Fruit fly (Drosophila melanogaster) whole organism, embryonic: ENCODE data around the gene Rab40.
A peak's percentile ranks its signal among the peaks of the same experiment; 100 is the strongest.

Experiments used
- ATbp ChIP-seq: fragments of 200-800 bp; sonication (Bioruptor generic); optimal IDR thresholded peaks from 2 replicates; lab custom pipeline; 2017; ENCODE audit warnings: missing biosample characterization, mild to moderate bottlenecking, missing genetic modification characterization, missing genetic modification reagents
- B-H1 ChIP-seq: fragments of 200-800 bp; sonication (Bioruptor generic); IDR thresholded peaks from 3 replicates; pipeline ENCODE4 v1.3.6; 2022; ENCODE audit warnings: missing biosample characterization, missing genetic modification characterization
- BtbVII ChIP-seq: fragments of 200-800 bp; sonication (Bioruptor generic); optimal IDR thresholded peaks from 3 replicates; lab custom pipeline; 2017; ENCODE audit warnings: missing biosample characterization, mild to moderate bottlenecking, missing genetic modification characterization
- CG10267 ChIP-seq: fragments of 200-800 bp; sonication (Bioruptor generic); optimal IDR thresholded peaks from 2 replicates; lab custom pipeline; 2018; ENCODE audit warnings: missing biosample characterization, mild to moderate bottlenecking, missing genetic modification characterization, moderate library complexity
- CG12219 ChIP-seq: fragments of 200-800 bp; sonication (Bioruptor generic); optimal IDR thresholded peaks from 3 replicates; lab custom pipeline; 2018; ENCODE audit warnings: missing biosample characterization, mild to moderate bottlenecking, missing genetic modification characterization
- CG14050 ChIP-seq: fragments of 200-800 bp; sonication (Bioruptor generic); IDR thresholded peaks from 3 replicates; pipeline ENCODE4 v1.3.6; 2022; ENCODE audit warnings: missing biosample characterization, missing genetic modification characterization
- CG15514 ChIP-seq: fragments of 200-800 bp; sonication (Bioruptor generic); optimal IDR thresholded peaks from 3 replicates; lab custom pipeline; 2017; ENCODE audit warnings: missing biosample characterization, missing genetic modification characterization, mild to moderate bottlenecking, moderate library complexity, missing genetic modification reagents
- CG16815 ChIP-seq: fragments of 200-800 bp; sonication (Bioruptor generic); optimal IDR thresholded peaks from 3 replicates; lab custom pipeline; 2017; ENCODE audit warnings: missing biosample characterization, mild to moderate bottlenecking, missing genetic modification characterization
- CG16863 ChIP-seq: fragments of 200-800 bp; sonication (Bioruptor generic); optimal IDR thresholded peaks from 3 replicates; lab custom pipeline; 2016; ENCODE audit warnings: missing biosample characterization, missing genetic modification characterization
- CG17385 ChIP-seq: fragments of 200-800 bp; sonication (Bioruptor generic); optimal IDR thresholded peaks from 3 replicates; lab custom pipeline; 2018; ENCODE audit warnings: missing biosample characterization, mild to moderate bottlenecking, missing genetic modification characterization
- CG2129 ChIP-seq: fragments of 200-800 bp; sonication (Bioruptor generic); IDR thresholded peaks from 2 replicates; pipeline ENCODE4 v1.3.6; 2022; ENCODE audit warnings: missing biosample characterization, missing genetic modification characterization; ENCODE audit not compliant: partially characterized antibody
- CG30431 ChIP-seq: fragments of 200-800 bp; sonication (Bioruptor generic); optimal IDR thresholded peaks from 2 replicates; lab custom pipeline; 2017; ENCODE audit warnings: missing biosample characterization, missing genetic modification characterization
- CG32767 ChIP-seq: fragments of 200-800 bp; sonication (Bioruptor generic); IDR thresholded peaks from 2 replicates; pipeline ENCODE4 v1.3.6; 2022; ENCODE audit warnings: missing biosample characterization, missing genetic modification characterization
- CG3281 ChIP-seq: fragments of 200-800 bp; sonication (Bioruptor generic); optimal IDR thresholded peaks from 3 replicates; lab custom pipeline; 2017; ENCODE audit warnings: missing biosample characterization, mild to moderate bottlenecking, missing genetic modification characterization
- CG6791 ChIP-seq: fragments of 200-800 bp; sonication (Bioruptor generic); IDR thresholded peaks from 3 replicates; pipeline ENCODE4 v1.3.6; 2022; ENCODE audit warnings: missing biosample characterization, missing genetic modification characterization; ENCODE audit not compliant: partially characterized antibody
- CG6854 ChIP-seq: fragments of 200-800 bp; sonication (Bioruptor generic); optimal IDR thresholded peaks from 3 replicates; lab custom pipeline; 2017; ENCODE audit warnings: missing biosample characterization, mild to moderate bottlenecking, missing genetic modification characterization
- CG8281 ChIP-seq: fragments of 200-800 bp; sonication (Bioruptor generic); optimal IDR thresholded peaks from 2 replicates; lab custom pipeline; 2018; ENCODE audit warnings: missing biosample characterization, mild to moderate bottlenecking, missing genetic modification characterization, moderate library complexity
- CG9437 ChIP-seq: fragments of 200-800 bp; sonication (Bioruptor generic); optimal IDR thresholded peaks from 2 replicates; lab custom pipeline; 2018; ENCODE audit warnings: missing biosample characterization, mild to moderate bottlenecking, missing genetic modification characterization
- D19B ChIP-seq: fragments of 200-800 bp; sonication (Bioruptor generic); optimal IDR thresholded peaks from 2 replicates; lab custom pipeline; 2017; ENCODE audit warnings: missing biosample characterization, mild to moderate bottlenecking, missing genetic modification characterization
- Drgx ChIP-seq: fragments of 200-800 bp; sonication (Bioruptor generic); IDR thresholded peaks from 2 replicates; pipeline ENCODE4 v1.3.6; 2022; ENCODE audit warnings: missing biosample characterization, missing genetic modification characterization
- E2f1 ChIP-seq: fragments of 200-800 bp; sonication (Bioruptor generic); IDR thresholded peaks from 2 replicates; pipeline ENCODE4 v1.3.6; 2022; ENCODE audit warnings: missing biosample characterization, missing genetic modification characterization
- HLHmδ ChIP-seq: fragments of 200-800 bp; sonication (Bioruptor generic); optimal IDR thresholded peaks from 2 replicates; lab custom pipeline; 2018; ENCODE audit warnings: missing biosample characterization, mild to moderate bottlenecking, missing genetic modification characterization, moderate library complexity
- NC2β ChIP-seq: fragments of 200-800 bp; sonication (Bioruptor generic); optimal IDR thresholded peaks from 2 replicates; lab custom pipeline; 2016; ENCODE audit warnings: missing biosample characterization, missing genetic modification characterization
- Nf-YB ChIP-seq: fragments of 200-800 bp; sonication (Bioruptor generic); optimal IDR thresholded peaks from 3 replicates; lab custom pipeline; 2019; ENCODE audit warnings: missing biosample characterization, mild to moderate bottlenecking, missing genetic modification characterization, moderate library complexity
- PHDP ChIP-seq: fragments of 200-800 bp; sonication (Bioruptor generic); optimal IDR thresholded peaks from 3 replicates; lab custom pipeline; 2018; ENCODE audit warnings: missing biosample characterization, mild to moderate bottlenecking, missing genetic modification characterization, moderate library complexity
- Spps ChIP-seq: fragments of 200-800 bp; sonication (Bioruptor generic); optimal IDR thresholded peaks from 2 replicates; lab custom pipeline; 2018; ENCODE audit warnings: missing biosample characterization, mild to moderate bottlenecking, missing genetic modification characterization
- Sry-δ ChIP-seq: fragments of 200-800 bp; sonication (Bioruptor generic); optimal IDR thresholded peaks from 2 replicates; lab custom pipeline; 2016; ENCODE audit warnings: missing biosample characterization, missing genetic modification characterization
- caup ChIP-seq: fragments of 200-800 bp; sonication (Bioruptor generic); optimal IDR thresholded peaks from 3 replicates; lab custom pipeline; 2017; ENCODE audit warnings: missing biosample characterization, mild to moderate bottlenecking, missing genetic modification characterization, moderate library complexity; ENCODE audit not compliant: severe bottlenecking
- chn ChIP-seq: fragments of 200-800 bp; sonication (Bioruptor generic); optimal IDR thresholded peaks from 2 replicates; lab custom pipeline; 2016; ENCODE audit warnings: missing biosample characterization, missing genetic modification characterization
- crc ChIP-seq: fragments of 200-800 bp; sonication (Bioruptor generic); optimal IDR thresholded peaks from 2 replicates; lab custom pipeline; 2016; ENCODE audit warnings: missing biosample characterization, missing genetic modification characterization
- dmrt11E ChIP-seq: fragments of 200-800 bp; sonication (Bioruptor generic); optimal IDR thresholded peaks from 3 replicates; lab custom pipeline; 2018; ENCODE audit warnings: missing biosample characterization, mild to moderate bottlenecking, missing genetic modification characterization, moderate library complexity
- emc ChIP-seq: fragments of 200-800 bp; sonication (Bioruptor generic); optimal IDR thresholded peaks from 2 replicates; lab custom pipeline; 2016; ENCODE audit warnings: missing biosample characterization, missing genetic modification characterization
- esg ChIP-seq: fragments of 200-800 bp; sonication (Bioruptor generic); conservative IDR thresholded peaks from 2 replicates; pipeline ENCODE4 v1.3.6; 2022; ENCODE audit warnings: missing biosample characterization, missing genetic modification characterization
- eve ChIP-seq, 2 experiments: fragments of >200 bp; optimal IDR thresholded peaks; 2 replicates each; lab custom pipeline; 2017; ENCODE audit warnings: missing biosample characterization in 2 of 2, missing genetic modification characterization in 2 of 2
- fd64A ChIP-seq: fragments of 200-800 bp; sonication (Bioruptor generic); optimal IDR thresholded peaks from 3 replicates; lab custom pipeline; 2018; ENCODE audit warnings: missing biosample characterization, mild to moderate bottlenecking, missing genetic modification characterization
- ftz-f1 ChIP-seq: fragments of 200-800 bp; sonication (Bioruptor generic); optimal IDR thresholded peaks from 2 replicates; lab custom pipeline; 2016; ENCODE audit warnings: missing biosample characterization, missing genetic modification characterization
- h ChIP-seq: fragments of >200 bp; optimal IDR thresholded peaks from 2 replicates; lab custom pipeline; 2017
- inv ChIP-seq: fragments of 200-800 bp; sonication (Bioruptor generic); IDR thresholded peaks from 2 replicates; pipeline ENCODE4 v1.3.6; 2022; ENCODE audit warnings: missing biosample characterization, missing genetic modification characterization; ENCODE audit not compliant: partially characterized antibody
- luna ChIP-seq: fragments of 200-800 bp; sonication (Bioruptor generic); optimal IDR thresholded peaks from 2 replicates; lab custom pipeline; 2016; ENCODE audit warnings: missing biosample characterization, missing genetic modification characterization
- nau ChIP-seq: fragments of 200-800 bp; sonication (Bioruptor generic); optimal IDR thresholded peaks from 3 replicates; lab custom pipeline; 2017; ENCODE audit warnings: missing biosample characterization, mild to moderate bottlenecking, missing genetic modification characterization, missing genetic modification reagents
- nom ChIP-seq: fragments of 200-800 bp; sonication (Bioruptor generic); optimal IDR thresholded peaks from 2 replicates; lab custom pipeline; 2017; ENCODE audit warnings: missing biosample characterization, missing genetic modification characterization, mild to moderate bottlenecking, moderate library complexity, missing genetic modification reagents
- org-1 ChIP-seq: fragments of 200-800 bp; sonication (Bioruptor generic); optimal IDR thresholded peaks from 2 replicates; lab custom pipeline; 2017; ENCODE audit warnings: missing biosample characterization, missing genetic modification characterization
- p53 ChIP-seq: fragments of 200-800 bp; sonication (Bioruptor generic); optimal IDR thresholded peaks from 2 replicates; lab custom pipeline; 2016; ENCODE audit warnings: missing biosample characterization, missing genetic modification characterization
- pnt ChIP-seq: fragments of 200-800 bp; sonication (Bioruptor generic); optimal IDR thresholded peaks from 3 replicates; lab custom pipeline; 2016; ENCODE audit warnings: missing biosample characterization, missing genetic modification characterization
- rib ChIP-seq: fragments of 200-800 bp; sonication (Bioruptor generic); IDR thresholded peaks from 2 replicates; pipeline ENCODE4 v1.3.6; 2022; ENCODE audit warnings: missing biosample characterization, missing genetic modification characterization
- ro ChIP-seq: fragments of 200-800 bp; sonication (Bioruptor generic); IDR thresholded peaks from 2 replicates; pipeline ENCODE4 v1.3.6; 2022; ENCODE audit warnings: missing biosample characterization, missing genetic modification characterization
- row ChIP-seq: fragments of 200-800 bp; sonication (Bioruptor generic); IDR thresholded peaks from 3 replicates; pipeline ENCODE4 v1.3.6; 2022; ENCODE audit warnings: missing biosample characterization, missing genetic modification characterization
- sim ChIP-seq: fragments of 200-800 bp; sonication (Bioruptor generic); IDR thresholded peaks from 2 replicates; pipeline ENCODE4 v1.3.6; 2022; ENCODE audit warnings: missing biosample characterization, missing genetic modification characterization

Gene Rab40

DNA sequence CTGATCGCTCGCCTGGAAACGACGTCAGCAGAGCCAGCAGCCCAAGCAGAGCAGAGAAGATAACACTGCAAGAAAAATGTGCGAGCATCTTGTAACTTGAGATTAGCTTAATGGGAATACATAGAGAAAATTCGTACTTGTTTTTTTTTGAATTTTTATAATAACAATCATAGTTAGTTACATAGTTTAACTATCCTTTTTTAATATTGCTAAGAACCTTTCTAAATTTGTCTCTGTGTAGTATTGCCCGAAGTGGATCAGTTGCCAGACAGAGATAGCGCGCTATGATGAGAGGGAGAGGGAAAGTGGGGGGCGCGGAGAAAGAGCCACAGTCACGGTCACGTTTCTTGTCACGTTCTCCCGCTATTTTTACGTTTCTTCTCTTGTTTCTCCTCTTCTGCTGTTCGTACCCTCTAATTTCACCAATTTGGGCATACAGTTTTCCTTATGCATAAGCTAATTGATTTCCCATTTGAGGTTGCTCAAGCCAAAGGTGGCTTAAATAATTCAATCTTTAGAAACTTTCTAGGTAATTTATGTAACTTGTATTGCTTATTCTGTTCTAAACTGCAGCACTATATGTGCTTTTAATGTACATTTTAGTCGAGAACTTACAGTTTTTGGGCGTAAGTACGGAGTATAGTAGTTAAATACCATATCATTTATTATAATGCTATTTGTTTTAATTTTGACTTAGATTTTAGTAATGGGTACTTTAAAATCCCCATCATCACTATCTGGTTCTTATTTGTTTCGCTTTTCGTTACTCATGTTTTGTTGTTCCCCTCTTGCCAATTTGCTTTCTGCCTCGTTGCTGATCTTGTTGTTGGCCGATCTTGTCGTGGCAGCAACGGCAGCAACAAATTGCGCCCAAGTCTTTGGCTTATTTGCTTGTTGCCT, 48.1 kb upstream of the Rab40 start (continued):
- TF ChIP-seq CG2129 (GFP tag; lab: Robert Waterston, UW), result no peak
- peak; percentile 70 for TF ChIP-seq org-1 (GFP tag; lab: Kevin White, UChicago)
- TF ChIP-seq CG16815 (GFP tag; lab: Kevin White, UChicago), result peak; percentile 74
- TF ChIP-seq Drgx (GFP tag; lab: Robert Waterston, UW), result peak; percentile 87
- TF ChIP-seq pnt (GFP tag; lab: Kevin White, UChicago), result peak; percentile 74
- peak; percentile 59 for TF ChIP-seq fd64A (GFP tag; lab: Kevin White, UChicago)
- TF ChIP-seq caup (GFP tag; lab: Kevin White, UChicago), result peak; percentile 60
- peak; percentile 75 for TF ChIP-seq CG16863
- TF ChIP-seq row (GFP tag; lab: Robert Waterston, UW), result peak; percentile 85
- TF ChIP-seq ATbp (GFP tag; lab: Kevin White, UChicago), result peak; percentile 74
- TF ChIP-seq rib, result no peak
- peak; percentile 62 for TF ChIP-seq D19B (GFP tag; lab: Kevin White, UChicago)
- TF ChIP-seq nom, result peak; percentile 51
- TF ChIP-seq CG8281, result peak; percentile 51
- TF ChIP-seq CG30431 (GFP tag; lab: Kevin White, UChicago), result peak; percentile 55
- peak; percentile 52; the same call in 1 of the 2 replicates for TF ChIP-seq E2f1 (GFP tag; lab: Robert Waterston, UW)
- peak; percentile 25 for TF ChIP-seq nau (GFP tag; lab: Kevin White, UChicago)
- TF ChIP-seq Nf-YB, result peak; percentile 48
- TF ChIP-seq h (lab: Kevin White, UChicago), result no peak
- no peak for TF ChIP-seq ro
- peak; percentile 70 for TF ChIP-seq CG17385
- peak; percentile 79 for TF ChIP-seq chn (GFP tag; lab: Kevin White, UChicago)
- peak; percentile 27 for TF ChIP-seq emc (GFP tag; lab: Kevin White, UChicago)
- TF ChIP-seq NC2β (GFP tag; lab: Kevin White, UChicago), result peak; percentile 71
- peak; percentile 53; the same call in 2 of the 3 replicates for TF ChIP-seq CG14050
- no peak for TF ChIP-seq luna (GFP tag; lab: Kevin White, UChicago)
- TF ChIP-seq dmrt11E (tag; lab: Kevin White, UChicago), result peak; percentile 89
- TF ChIP-seq CG10267 (tag; lab: Kevin White, UChicago), result peak; percentile 82
- peak; percentile 38 for TF ChIP-seq Sry-δ
- TF ChIP-seq HLHmδ (GFP tag; lab: Kevin White, UChicago), result no peak
- TF ChIP-seq p53, result no peak
- peak; percentile 28; the same call in 1 of the 3 replicates for TF ChIP-seq B-H1
- TF ChIP-seq PHDP, result peak; percentile 84
- TF ChIP-seq CG9437, result peak; percentile 50
- TF ChIP-seq esg (GFP tag; lab: Robert Waterston, UW), result peak; percentile 64
- peak; percentile 70 for TF ChIP-seq CG32767
- TF ChIP-seq CG15514 (GFP tag; lab: Kevin White, UChicago), result peak; percentile 34
- TF ChIP-seq CG12219 (GFP tag; lab: Kevin White, UChicago), result peak; percentile 65
- no peak for TF ChIP-seq crc (GFP tag; lab: Kevin White, UChicago)
- TF ChIP-seq CG6791 (GFP tag; lab: Robert Waterston, UW), result no peak
- peak; percentile 58; the same call in 1 of the 2 replicates for TF ChIP-seq sim
- TF ChIP-seq inv, result no peak
- no peak for TF ChIP-seq CG6854
- no peak for TF ChIP-seq ftz-f1 (GFP tag; lab: Kevin White, UChicago)
- peak; percentile 59 for TF ChIP-seq CG3281 (GFP tag; lab: Kevin White, UChicago)
- TF ChIP-seq BtbVII (GFP tag; lab: Kevin White, UChicago), result peak; percentile 28
- peak in 1 of 2 experiments; percentile 72 for TF ChIP-seq eve (GFP tag; optimal IDR thresholded peaks at IDR 0.05; lab: Kevin White, UChicago)
- TF ChIP-seq Spps (tag; lab: Kevin White, UChicago), result peak; percentile 83
